Fruit fly (Drosophila melanogaster): Measurements from ENCODE around the gene Rbf2.

Rbf2 gene

DNA sequence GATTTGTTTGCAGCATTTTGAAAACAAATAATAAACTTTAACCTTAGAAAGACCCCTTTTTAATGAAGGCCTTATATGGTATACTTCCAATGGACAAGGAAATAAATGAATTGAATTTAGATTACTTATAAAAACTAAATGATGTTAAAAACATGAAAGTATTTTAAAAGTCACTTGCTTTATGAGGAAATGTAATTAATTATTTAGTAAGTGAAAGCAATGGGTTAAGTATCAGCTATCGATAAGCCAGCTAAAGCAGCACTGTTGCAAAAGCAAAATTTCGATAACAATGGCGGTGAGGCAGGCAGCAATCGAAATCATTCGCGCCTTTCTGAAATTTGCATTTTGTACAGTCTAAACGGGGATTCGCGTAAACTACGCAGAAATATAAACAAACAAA, at the start of gene Rbf2, which contains the start of gene CG32856:
Rbf2 (plus strand) TSS at position 278 of the 400 bp plus-strand sequence.
CG32856 (minus strand) TSS at position 183 of the 400 bp plus-strand sequence.
- TF ChIP-seq noc (tag; optimal IDR thresholded peaks at IDR 0.05), result peak; percentile 92

DNA sequence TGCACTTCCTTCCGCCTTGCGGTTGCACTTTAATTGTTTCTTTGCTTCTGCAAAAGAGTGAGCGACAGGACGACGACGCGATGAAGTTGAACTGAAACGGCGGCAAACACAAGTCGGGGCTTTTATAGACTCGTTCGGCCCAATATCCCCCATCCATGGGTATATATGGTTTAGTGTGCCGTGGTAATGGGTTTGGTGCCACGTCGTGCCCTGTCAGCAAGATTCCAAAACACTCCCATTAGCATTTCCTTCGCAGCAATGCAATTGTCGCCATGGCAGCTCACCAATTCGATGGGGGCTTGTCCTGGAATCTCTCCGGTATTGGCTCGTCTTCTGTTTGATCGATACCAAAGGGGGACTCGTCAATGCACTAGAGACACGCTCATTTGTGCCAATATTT, 47.3 kb upstream of the Rbf2 start, which contains the start of gene CG45105:
CG45105 (minus strand) TSS at position 101 of the 400 bp plus-strand sequence.
- TF ChIP-seq noc (tag; optimal IDR thresholded peaks at IDR 0.05), result no peak

DNA sequence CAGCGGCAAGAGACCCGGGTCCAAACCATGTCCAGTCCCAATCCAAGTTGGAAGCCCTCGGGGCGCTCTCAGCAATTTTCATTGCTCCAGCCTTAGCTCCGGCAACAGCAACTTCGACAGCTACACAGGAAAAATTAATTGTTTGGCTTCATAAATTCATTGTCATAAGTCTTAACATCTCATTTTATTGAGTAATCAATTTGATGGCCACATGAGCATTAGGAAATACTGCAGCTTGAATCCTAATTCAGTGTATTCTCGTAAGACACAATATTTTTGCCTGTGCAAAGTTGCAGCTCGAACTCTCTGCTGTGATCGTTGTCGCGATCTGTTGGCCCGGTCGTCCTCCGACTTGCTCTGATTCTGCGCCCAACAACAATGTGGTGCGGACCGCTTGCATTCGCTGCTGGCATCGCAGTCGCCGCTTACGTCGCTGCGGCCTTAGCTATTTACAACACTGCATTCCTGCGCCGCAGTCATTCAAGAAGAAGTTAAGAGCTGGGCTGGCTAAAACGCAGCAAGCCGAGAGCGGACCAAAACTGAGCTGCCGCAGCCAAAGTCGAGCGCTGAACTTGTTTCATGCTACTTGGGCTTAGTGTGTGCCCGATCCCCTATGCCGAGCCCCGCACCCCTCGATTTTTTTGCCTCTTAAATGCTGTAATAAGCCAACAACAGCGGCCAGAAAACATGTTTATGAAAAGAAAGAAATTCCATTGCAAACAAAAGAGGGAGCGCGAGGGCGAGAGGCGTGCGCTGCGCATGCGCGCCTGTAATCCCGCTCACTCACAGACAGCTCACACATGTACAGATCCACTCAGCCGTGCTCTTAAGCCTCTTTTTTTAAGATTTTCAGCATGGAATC, 45.6 kb upstream of the Rbf2 start:
- TF ChIP-seq noc (tag; optimal IDR thresholded peaks at IDR 0.05), result no peak

DNA sequence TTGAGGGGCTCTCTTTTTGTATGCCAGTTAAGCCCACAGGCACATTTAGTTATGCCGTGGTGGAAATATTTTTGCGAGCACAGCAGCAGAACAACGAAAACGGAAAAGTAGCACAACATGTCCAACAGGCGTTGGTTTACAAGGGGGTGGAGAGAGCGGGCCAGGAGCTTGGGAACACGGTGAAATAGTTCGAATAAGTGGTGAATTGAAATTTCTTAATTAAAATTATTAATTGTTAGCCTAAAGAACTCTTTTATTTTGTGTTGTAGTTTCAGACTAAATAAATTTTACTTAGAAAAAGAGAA, 45.1 kb upstream of the Rbf2 start:
- TF ChIP-seq noc (tag; optimal IDR thresholded peaks at IDR 0.05), result no peak

DNA sequence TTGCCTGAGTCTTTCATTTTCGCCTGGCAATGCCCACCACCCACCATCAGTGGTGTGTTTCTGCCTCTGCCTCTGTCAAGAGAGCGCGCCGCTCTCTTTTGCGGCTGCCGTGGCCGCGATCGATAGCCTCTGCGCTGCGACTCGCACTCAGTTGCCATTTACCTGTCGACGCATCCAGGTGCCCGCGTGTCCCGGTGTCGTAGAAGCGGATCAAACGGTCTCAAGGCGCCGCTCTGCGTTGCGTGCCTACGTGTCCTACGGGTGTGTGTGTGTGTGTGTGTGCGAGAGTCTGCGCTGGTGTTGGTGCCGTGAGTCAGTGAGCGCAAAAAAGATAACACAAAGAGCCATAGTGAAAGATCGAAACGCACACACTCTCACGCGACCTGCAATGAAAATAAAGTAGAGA, 44.5 kb upstream of the Rbf2 start, which contains the start of gene Fbxl7:
Fbxl7 (plus strand) TSS at position 148 of the 406 bp plus-strand sequence.
- TF ChIP-seq noc (tag; optimal IDR thresholded peaks at IDR 0.05), result no peak

DNA sequence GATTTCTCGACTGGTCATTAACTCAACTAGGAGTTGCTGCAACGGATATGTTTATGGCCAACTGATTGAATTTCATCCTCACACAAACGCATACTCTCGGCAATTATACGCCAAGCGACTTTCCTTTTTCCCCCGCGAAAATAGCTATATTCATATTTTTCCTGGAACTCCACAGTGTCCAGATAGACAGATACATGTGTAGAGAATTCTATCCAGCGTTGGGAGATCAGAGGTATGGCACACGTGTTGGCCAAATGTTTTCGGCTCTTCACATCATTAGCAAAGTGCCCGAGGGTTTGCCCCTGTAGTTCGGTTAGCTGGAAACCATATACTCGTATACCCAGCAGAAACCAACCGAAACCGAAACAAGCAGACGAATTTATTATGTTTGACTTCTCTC, 43.5 kb upstream of the Rbf2 start:
- TF ChIP-seq noc (tag; optimal IDR thresholded peaks at IDR 0.05), result no peak

DNA sequence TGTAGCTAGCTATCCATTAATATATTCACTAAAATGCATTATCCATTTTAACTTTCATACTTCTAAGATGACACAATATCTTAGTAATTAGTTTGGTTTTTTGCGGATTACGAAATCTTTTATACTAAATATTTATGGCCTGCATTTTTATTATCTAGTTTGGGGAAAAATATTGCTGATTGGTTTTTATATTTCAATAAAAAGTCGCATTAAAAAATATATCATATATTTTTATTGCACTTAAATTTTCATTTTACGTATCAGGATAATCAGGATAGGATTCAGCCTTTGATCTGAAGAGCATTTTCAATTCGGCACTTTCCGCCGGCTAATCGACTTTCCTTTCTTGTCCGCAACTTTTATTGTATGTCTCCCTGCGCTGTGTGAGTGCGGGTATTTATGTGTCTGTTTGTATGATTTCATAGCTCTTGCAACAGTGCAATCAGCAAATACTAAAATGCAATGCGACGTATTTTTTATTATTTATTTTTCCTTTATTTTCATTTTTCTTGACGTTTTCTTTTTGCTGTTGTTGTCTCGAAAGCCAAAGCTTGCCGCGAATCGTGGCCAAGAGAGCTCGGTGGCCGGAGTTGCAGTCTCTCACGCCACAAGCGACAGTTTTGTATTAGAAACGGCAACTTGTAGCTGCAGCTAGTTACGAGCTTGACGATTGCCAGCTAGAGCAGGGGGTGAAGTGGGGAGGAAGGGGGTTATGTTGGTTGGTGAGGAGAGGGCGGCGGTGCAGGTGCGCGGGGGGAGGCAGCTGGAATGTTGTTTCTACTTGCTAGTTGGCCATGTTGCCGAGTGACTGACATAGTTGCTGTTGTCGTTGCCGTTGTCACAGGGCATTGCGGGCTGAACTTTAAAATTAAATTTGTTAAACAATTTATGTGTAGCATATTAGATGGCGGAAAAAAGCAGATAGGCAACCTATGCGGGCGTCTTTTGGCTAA, 42.3 kb upstream of the Rbf2 start:
- TF ChIP-seq noc (tag; optimal IDR thresholded peaks at IDR 0.05), result no peak

DNA sequence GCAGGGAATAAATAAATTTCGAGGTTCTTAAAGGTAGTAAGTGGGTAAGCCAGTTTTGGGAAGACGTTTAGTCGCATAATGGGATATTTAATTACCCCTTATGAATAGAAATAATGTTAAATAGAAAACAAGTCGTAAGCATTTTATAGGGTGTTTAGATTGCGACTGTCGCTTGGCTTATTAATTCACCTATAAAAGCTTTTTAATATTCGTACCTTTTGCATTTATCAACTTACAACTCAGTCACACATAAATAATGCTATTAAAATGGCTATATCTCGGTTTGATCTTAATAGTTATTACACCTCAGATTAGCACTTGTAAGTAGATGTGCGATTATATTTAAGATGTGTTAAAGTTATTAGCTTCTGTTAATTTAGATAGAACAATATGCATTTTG, 39.9 kb upstream of the Rbf2 start, which contains the start of gene CG34276:
CG34276 (plus strand) TSS at position 301 of the 400 bp plus-strand sequence.
- no peak for TF ChIP-seq noc (tag; optimal IDR thresholded peaks at IDR 0.05)

DNA sequence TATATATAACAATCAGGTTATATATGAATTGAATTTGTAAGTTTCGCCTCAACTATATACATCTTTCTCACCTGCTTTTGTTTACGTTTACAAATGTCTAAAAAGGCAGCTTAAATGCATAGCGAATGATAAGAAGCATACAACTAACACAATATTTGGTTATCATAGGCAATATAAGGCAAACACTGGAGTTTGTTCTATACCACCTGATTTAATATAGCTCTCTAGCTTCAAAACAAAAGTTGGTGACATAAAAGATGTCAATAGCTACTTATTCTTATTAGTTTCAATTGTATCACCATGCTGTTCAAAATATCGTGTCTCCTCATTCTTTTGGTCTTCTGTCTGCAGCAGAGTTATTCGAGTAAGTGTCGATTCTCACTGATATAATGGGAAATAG, 39.3 kb upstream of the Rbf2 start:
- TF ChIP-seq noc (tag; optimal IDR thresholded peaks at IDR 0.05), result no peak

DNA sequence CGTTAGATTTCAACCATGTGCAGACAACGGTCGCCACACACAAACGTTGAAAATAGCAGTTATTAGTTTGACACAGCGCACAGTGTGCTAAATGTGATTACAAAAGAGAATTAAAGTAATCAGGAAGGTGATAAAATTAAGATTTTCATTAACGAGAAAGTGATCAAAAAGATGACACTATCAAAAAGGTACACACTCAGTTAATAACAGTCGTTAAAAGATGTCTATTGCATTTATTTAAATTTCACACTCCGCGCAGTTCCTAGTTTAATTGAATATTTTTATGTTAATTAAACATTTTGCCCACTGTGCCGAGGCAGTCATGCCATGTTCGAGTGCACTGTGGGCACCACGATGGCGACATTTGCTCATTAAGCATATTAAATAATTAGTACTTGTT, 38.1 kb upstream of the Rbf2 start:
- peak; percentile 30 for TF ChIP-seq noc (tag; optimal IDR thresholded peaks at IDR 0.05)

DNA sequence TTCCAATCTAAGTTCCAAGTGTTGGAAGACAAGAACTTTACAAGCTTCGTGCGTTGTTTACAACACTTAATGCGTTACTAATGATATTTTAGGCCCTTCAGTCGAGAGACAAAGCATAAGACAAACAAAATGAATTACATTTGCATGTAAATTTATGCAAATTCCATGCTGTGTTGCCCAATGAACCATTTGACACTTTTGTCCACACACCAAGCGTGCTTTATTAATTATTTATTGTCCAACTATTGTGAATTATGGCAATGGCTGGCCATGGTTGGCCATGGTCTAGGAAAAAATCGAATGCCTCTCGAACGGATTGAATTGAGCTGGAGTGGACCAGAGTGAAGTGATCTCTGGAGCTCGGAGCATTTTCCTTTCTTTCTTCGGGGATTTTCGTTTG, 37.1 kb upstream of the Rbf2 start:
- no peak for TF ChIP-seq noc (tag; optimal IDR thresholded peaks at IDR 0.05)

DNA sequence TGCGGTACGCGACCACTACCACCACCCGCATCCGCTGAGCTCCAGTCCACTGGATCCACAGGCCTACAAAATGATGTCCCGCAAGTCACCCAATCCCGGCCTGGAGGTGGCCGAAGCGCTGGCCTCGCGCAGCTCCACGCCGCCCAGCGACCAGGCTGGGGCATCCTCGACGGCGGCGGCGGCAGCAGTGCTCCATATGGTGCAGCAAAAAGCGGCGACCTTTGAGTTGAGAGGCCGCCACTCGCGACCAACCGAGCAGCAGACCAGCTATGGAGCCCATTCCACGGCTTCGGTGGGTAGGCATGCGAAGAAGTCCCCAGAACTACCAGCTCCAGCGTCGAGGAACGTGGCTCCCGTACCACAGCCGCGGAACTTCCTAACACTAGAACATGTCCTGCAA, 35.2 kb upstream of the Rbf2 start:
- TF ChIP-seq noc (tag; optimal IDR thresholded peaks at IDR 0.05), result no peak

DNA sequence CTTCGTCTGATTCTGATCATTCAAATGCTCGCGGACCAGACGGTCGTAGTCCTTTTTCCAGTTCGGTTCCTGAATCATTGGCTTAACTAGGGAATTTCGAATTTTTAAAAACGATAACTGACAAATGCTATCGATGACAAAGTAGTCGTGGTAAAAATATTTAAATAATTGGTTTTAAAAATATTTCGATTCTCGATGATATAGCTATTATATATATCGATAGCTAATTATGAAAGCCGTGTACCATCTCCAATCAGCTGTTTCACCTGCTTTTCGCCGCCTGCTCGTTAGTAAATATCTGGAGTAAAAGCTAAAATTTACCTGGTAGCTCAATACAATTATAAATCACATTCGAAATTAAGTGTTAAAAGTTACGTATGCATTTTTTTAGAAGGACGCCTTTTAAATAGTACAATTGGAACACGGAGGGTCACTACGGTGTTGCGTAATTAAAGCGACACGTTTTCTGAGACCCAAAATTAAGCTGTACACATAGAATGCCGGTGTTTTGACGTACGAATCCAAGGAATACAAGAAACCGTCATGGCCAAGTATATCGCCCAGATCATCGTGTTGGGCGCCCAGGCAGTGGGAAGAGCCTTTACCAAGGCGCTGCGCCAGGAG, 31.5 kb upstream of the Rbf2 start, which contains the start of the genes CG5478 and blp:
CG5478 (minus strand) TSS at position 126 of the 624 bp plus-strand sequence.
blp (plus strand) TSS at position 239 of the 624 bp plus-strand sequence.
- no peak for TF ChIP-seq noc (tag; optimal IDR thresholded peaks at IDR 0.05)

DNA sequence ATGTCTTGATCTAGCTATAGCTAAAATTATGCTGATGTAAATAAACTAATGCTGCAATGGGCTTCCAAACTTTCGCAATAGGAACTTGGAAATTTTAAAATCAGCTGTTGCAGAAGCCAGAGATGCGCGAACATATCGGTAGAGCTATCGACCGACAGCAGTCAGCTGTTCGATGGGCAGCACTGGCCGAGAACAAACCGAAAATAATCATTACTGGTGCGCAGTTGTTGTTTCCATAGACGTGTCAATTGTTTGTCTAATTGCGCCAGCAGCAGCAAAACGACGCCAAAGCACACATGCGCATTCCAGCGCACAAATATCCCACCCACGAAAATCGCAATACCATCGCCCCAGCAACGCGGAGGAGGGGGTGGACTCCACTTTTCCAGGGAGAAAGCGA, 30.3 kb upstream of the Rbf2 start, which contains the start of gene Sap47:
Sap47 (plus strand) TSS at position 149 of the 400 bp plus-strand sequence.
- TF ChIP-seq noc (tag; optimal IDR thresholded peaks at IDR 0.05), result no peak

DNA sequence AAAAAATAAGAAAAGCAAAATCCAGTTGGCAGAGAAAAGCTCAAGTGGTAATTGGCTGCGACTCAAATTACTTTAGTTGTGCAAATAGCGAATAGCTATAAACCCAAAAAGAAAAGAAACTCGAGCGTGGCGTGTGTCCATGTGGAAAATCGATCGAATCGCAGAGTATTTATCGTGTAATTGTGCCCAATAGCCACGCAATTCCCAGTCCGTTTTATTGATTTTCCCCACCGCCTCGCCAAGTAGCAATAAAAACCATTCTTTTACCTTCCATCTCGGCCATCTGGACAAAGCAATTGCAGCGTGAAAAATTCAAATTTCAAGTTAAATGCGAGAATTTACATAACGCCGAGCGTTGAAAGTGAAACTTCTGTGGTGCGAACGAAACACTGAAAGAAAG, 29.7 kb upstream of the Rbf2 start:
- TF ChIP-seq noc (tag; optimal IDR thresholded peaks at IDR 0.05), result no peak

DNA sequence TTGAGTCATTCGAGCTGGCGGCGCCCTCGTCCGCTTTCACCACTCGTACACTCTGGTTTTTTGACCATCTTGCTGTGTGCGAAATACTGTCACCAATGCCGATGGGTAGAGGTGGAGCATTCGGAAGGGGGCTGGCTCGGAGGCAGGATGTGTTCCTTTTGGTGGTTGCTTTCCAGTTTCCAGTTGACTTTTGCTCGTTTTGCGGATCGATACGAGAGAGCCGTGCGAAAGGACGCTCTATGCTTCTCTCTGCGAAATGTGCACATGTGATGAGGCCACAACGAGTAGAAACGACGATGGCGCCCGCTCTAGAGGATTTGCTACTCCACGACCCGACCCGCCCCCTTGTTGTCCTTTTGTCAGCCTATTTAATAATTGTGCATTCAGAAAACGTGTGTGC, 27.5 kb upstream of the Rbf2 start:
- TF ChIP-seq noc (tag; optimal IDR thresholded peaks at IDR 0.05), result no peak

All from whole organism, larva.